Fruit fly (Drosophila melanogaster) whole organism, pupa: ENCODE results near the gene P5cr-2.

Experiments
- CG10348 ChIP-seq: fragments of 200-800 bp; sonication (Bioruptor generic); IDR thresholded peaks from 2 replicates; pipeline ENCODE4 v1.3.6; 2022; ENCODE audit warnings: missing biosample characterization, missing genetic modification characterization
- CG12605 ChIP-seq: fragments of 200-800 bp; sonication (Bioruptor generic); IDR thresholded peaks from 2 replicates; pipeline ENCODE4 v1.3.6; 2022; ENCODE audit warnings: missing biosample characterization, missing genetic modification characterization
- CG13204 ChIP-seq: fragments of 200-800 bp; sonication (Bioruptor generic); optimal IDR thresholded peaks from 2 replicates; lab custom pipeline; 2018; ENCODE audit warnings: missing biosample characterization, mild to moderate bottlenecking, missing genetic modification characterization, moderate library complexity
- CG14655 ChIP-seq: fragments of 200-800 bp; sonication (Bioruptor generic); optimal IDR thresholded peaks from 3 replicates; lab custom pipeline; 2017; ENCODE audit warnings: mild to moderate bottlenecking, missing biosample characterization, missing genetic modification reagents, missing genetic modification characterization
- CG15710 ChIP-seq: fragments of 200-800 bp; sonication (Bioruptor generic); optimal IDR thresholded peaks from 2 replicates; lab custom pipeline; 2018; ENCODE audit warnings: missing biosample characterization, mild to moderate bottlenecking, missing genetic modification characterization, moderate library complexity
- CG17806 ChIP-seq: fragments of 200-800 bp; sonication (Bioruptor generic); optimal IDR thresholded peaks from 2 replicates; lab custom pipeline; 2018; ENCODE audit warnings: missing biosample characterization, mild to moderate bottlenecking, missing genetic modification characterization, moderate library complexity
- CG32121 ChIP-seq: fragments of 200-800 bp; sonication (Bioruptor generic); IDR thresholded peaks from 2 replicates; pipeline ENCODE4 v1.3.6; 2022; ENCODE audit warnings: missing biosample characterization, missing genetic modification characterization
- CG34367 ChIP-seq: fragments of 200-800 bp; sonication (Bioruptor generic); optimal IDR thresholded peaks from 2 replicates; lab custom pipeline; 2018; ENCODE audit warnings: missing biosample characterization, mild to moderate bottlenecking, missing genetic modification characterization
- CG4496 ChIP-seq: fragments of 200-800 bp; sonication (Bioruptor generic); IDR thresholded peaks from 3 replicates; pipeline ENCODE4 v1.3.6; 2022; ENCODE audit warnings: missing biosample characterization, missing genetic modification characterization
- CG8159 ChIP-seq: fragments of 200-800 bp; sonication (Bioruptor generic); optimal IDR thresholded peaks from 3 replicates; lab custom pipeline; 2018; ENCODE audit warnings: missing biosample characterization, mild to moderate bottlenecking, missing genetic modification characterization, moderate library complexity
- CG8301 ChIP-seq: fragments of 200-800 bp; sonication (Bioruptor generic); optimal IDR thresholded peaks from 2 replicates; lab custom pipeline; 2018; ENCODE audit warnings: missing biosample characterization, mild to moderate bottlenecking, missing genetic modification characterization
- CG9948 ChIP-seq: fragments of 200-800 bp; sonication (Bioruptor generic); optimal IDR thresholded peaks from 2 replicates; lab custom pipeline; 2018; ENCODE audit warnings: missing biosample characterization, mild to moderate bottlenecking, missing genetic modification characterization, moderate library complexity
- D1 ChIP-seq: fragments of 200-800 bp; sonication (Bioruptor generic); optimal IDR thresholded peaks from 2 replicates; lab custom pipeline; 2018; ENCODE audit warnings: missing biosample characterization, mild to moderate bottlenecking, missing genetic modification characterization, moderate library complexity
- EcR ChIP-seq: fragments of 200-800 bp; sonication (Bioruptor generic); optimal IDR thresholded peaks from 3 replicates; lab custom pipeline; 2019; ENCODE audit warnings: missing biosample characterization, missing genetic modification characterization, mild to moderate bottlenecking, moderate library complexity, missing genetic modification reagents
- Ets98B ChIP-seq: fragments of 200-800 bp; sonication (Bioruptor generic); IDR thresholded peaks from 2 replicates; pipeline ENCODE4 v1.3.6; 2022; ENCODE audit warnings: missing biosample characterization, missing genetic modification characterization
- Pif1A ChIP-seq: fragments of 200-800 bp; sonication (Bioruptor generic); optimal IDR thresholded peaks from 3 replicates; lab custom pipeline; 2016; ENCODE audit warnings: missing biosample characterization, missing genetic modification characterization
- Pif1B ChIP-seq: fragments of 200-800 bp; sonication (Bioruptor generic); optimal IDR thresholded peaks from 3 replicates; lab custom pipeline; 2016; ENCODE audit warnings: missing biosample characterization, missing genetic modification characterization
- Snoo ChIP-seq: fragments of 200-800 bp; sonication (Bioruptor generic); optimal IDR thresholded peaks from 3 replicates; lab custom pipeline; 2017; ENCODE audit warnings: missing biosample characterization, mild to moderate bottlenecking, missing genetic modification characterization, inconsistent platforms
- fd96Ca ChIP-seq: fragments of 200-800 bp; sonication (Bioruptor generic); IDR thresholded peaks from 3 replicates; pipeline ENCODE4 v1.3.6; 2022; ENCODE audit warnings: missing biosample characterization, missing genetic modification characterization
- gl ChIP-seq: fragments of 200-800 bp; sonication (Bioruptor generic); optimal IDR thresholded peaks from 2 replicates; lab custom pipeline; 2018; ENCODE audit warnings: missing biosample characterization, mild to moderate bottlenecking, missing genetic modification characterization
- rn ChIP-seq: fragments of 200-800 bp; sonication (Bioruptor generic); IDR thresholded peaks from 2 replicates; pipeline ENCODE4 v1.3.6; 2022; ENCODE audit warnings: missing biosample characterization, missing genetic modification characterization

P5cr-2 gene

DNA sequence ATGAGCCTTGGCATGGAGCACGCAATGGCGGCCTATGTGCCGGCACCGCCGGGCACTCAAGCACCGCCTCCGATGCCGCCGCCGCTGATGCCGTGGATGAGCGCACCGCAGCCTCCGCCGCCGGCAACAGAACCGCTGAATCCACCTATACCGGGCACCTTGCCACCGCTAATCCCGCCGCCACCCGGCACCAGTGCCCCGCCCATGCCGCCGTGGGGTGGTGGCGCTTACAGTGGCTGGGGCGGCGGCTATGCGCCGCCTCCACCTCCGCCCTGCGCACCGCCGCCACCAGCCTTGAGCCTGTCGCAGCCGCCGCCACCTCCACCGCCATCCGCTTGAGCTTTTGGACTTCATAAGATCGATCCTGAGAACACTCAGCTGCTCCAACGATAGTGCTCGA is 10.0 kb downstream of the P5cr-2 start:
- no peak for TF ChIP-seq CG8301 (tag; lab: Kevin White, UChicago)
- TF ChIP-seq CG8159 (tag; lab: Kevin White, UChicago) = no peak
- no peak for TF ChIP-seq D1 (tag; lab: Kevin White, UChicago)
- TF ChIP-seq CG4496 (GFP tag; lab: Robert Waterston, UW) = no peak
- TF ChIP-seq CG32121 (GFP tag; lab: Robert Waterston, UW) = no peak
- no peak for TF ChIP-seq CG34367 (tag; lab: Kevin White, UChicago)
- TF ChIP-seq CG17806 (tag; lab: Kevin White, UChicago) = no peak
- TF ChIP-seq gl = no peak

DNA sequence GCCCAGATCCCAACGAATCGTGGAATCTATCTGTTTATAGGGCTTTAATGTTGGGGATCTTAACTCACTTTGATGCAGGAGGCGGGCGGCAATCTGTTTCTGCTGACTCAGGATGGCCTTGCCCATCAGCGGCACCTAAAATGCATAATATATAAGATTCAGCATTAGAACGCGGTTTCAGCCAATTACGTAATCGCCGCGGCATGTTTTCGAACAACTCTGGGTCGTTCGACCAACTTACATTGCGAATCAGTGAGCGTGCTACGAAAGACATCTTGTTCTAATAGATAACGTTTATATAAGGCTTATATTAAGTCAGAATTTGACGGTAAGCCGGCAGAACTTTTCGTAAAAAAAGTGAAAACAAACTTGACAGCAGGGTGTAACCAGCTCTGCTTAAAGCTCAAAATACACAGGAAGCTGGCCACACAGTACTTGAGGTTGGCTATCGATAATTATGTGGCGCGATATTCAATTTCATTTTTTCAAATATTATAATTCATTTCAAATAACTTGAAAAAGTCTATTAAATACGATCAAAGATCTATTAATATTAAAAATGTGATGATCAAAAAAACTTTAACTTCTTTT is 11.6 kb downstream of the P5cr-2 start, which contains the start of gene Prx3:
Gene Prx3 (minus strand): TSS at position 417 of the 591 bp plus-strand sequence.
- TF ChIP-seq CG4496 (GFP tag; lab: Robert Waterston, UW) (no peak), Pif1B (GFP tag; lab: Kevin White, UChicago) (no peak)

DNA sequence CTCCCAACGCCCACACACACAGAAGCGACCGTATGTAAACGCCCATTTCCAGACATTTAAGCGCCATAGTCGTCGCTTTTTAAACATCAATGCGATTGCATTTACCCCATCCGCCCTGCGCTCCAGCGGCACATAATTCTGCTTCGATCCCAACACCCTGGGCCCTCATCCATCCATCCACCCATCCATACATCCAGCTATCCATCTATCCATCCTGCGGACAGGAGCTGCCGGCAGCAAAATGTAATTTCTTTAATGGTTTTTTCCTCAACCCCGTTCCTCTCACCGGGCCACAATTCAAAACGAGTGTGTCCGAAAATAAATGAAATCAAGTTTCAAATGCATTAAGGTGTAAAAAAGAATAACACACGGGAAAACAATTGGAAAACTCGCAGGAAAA is 15.4 kb downstream of the P5cr-2 start:
- TF ChIP-seq CG34367 (tag; lab: Kevin White, UChicago) (no peak), CG32121 (GFP tag; lab: Robert Waterston, UW) (no peak), Pif1A (GFP tag; lab: Kevin White, UChicago) (no peak), CG17806 (tag; lab: Kevin White, UChicago) (no peak), D1 (tag; lab: Kevin White, UChicago) (no peak), CG10348 (GFP tag; lab: Robert Waterston, UW) (no peak), gl (no peak), Snoo (no peak), Pif1B (GFP tag; lab: Kevin White, UChicago) (no peak), CG8159 (tag; lab: Kevin White, UChicago) (no peak), CG14655 (GFP tag; lab: Kevin White, UChicago) (no peak), EcR (GFP tag; lab: Kevin White, UChicago) (no peak), fd96Ca (GFP tag; lab: Robert Waterston, UW) (no peak)

DNA sequence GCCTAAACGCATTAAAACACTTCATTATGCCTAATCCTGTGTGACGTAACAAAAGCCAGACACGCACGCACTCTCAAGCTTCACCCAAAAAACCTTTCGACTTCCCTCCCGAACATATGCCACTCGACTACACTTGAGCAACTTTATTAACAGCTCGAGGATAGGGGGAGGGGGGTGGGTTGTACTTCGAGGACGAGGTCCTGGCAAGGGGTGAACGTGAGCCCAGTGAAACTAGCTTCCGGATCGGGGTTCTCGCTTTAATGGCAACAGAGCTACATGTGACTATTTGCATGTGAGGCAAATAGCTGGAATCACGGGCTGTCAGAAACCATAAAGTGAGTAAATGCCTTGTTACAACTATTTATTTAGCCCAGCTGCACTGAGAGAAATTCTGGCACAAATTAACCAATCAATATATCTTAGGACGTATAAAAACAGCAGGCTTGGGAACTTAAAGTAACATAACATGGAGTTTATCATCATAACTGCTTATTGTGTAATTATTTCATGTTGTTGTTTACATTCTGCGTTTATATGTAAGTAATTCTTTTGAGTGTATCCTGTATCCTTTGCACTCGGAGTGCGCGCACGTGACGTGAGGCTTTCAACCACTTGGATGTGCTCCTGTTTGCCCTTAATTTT is 16.3 kb downstream of the P5cr-2 start:
- no peak for TF ChIP-seq gl
- TF ChIP-seq fd96Ca (GFP tag; lab: Robert Waterston, UW) = no peak
- no peak for TF ChIP-seq Ets98B (GFP tag; lab: Robert Waterston, UW)
- no peak for TF ChIP-seq EcR (GFP tag; lab: Kevin White, UChicago)
- TF ChIP-seq CG15710 = no peak
- no peak for TF ChIP-seq CG13204 (GFP tag; lab: Kevin White, UChicago)
- no peak for TF ChIP-seq Pif1B (GFP tag; lab: Kevin White, UChicago)
- TF ChIP-seq Snoo = no peak
- no peak for TF ChIP-seq CG32121 (GFP tag; lab: Robert Waterston, UW)
- TF ChIP-seq CG14655 (GFP tag; lab: Kevin White, UChicago) = no peak

DNA sequence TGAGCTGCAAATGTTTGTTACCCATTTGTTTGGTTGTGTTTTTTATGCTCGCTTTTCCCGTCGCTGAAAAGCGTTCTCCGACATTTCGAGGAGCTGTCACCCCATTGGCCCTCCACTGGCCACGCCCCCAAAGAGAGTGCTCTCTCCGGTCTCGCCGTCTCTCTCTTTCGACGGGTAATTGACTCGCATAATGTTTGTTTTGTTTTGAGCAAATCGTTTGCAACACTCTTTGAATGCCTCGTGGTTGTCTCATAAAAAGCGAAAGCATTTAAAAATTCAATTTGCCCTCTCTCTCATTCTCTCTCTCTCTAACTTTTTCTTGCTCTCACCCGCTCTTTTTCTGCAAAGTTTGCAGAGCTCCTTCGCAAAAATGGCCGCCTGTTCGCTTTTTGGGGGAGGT is 22.9 kb downstream of the P5cr-2 start:
- TF ChIP-seq fd96Ca (GFP tag; lab: Robert Waterston, UW) = 0 out of 3 replicates have a peak, but pooled peaks have one; percentile 20
- no peak for TF ChIP-seq CG32121 (GFP tag; lab: Robert Waterston, UW)
- no peak for TF ChIP-seq rn (GFP tag; lab: Robert Waterston, UW)

DNA sequence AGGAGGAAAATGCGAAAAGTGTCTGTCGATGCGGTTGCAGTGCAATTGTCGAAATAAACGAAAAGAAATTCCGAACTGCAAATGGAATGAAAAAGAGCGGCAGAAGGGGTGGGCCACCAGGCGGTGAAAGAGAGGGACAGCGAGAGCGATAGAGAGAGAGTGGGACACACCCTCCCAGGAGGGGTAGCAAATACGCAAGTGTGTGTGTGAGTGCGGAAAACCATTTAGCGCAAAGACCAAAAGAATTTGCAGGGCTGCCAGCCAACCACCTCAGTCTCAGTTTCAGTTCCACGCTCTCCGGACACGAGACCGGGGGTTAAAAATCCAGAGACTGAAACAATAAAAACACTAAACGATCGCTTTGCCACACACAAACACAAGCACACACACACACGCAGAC is 24.0 kb downstream of the P5cr-2 start, which contains the start of gene Hmx:
Gene Hmx (plus strand): TSS at position 301 of the 400 bp plus-strand sequence.
- TF ChIP-seq CG10348 (GFP tag; lab: Robert Waterston, UW) (no peak), Pif1B (GFP tag; lab: Kevin White, UChicago) (no peak), Snoo (no peak), CG17806 (tag; lab: Kevin White, UChicago) (no peak), CG32121 (GFP tag; lab: Robert Waterston, UW) (no peak), CG12605 (GFP tag; lab: Robert Waterston, UW) (no peak), CG34367 (tag; lab: Kevin White, UChicago) (no peak), CG9948 (tag; lab: Kevin White, UChicago) (no peak), D1 (tag; lab: Kevin White, UChicago) (no peak), CG8301 (tag; lab: Kevin White, UChicago) (no peak), EcR (GFP tag; lab: Kevin White, UChicago) (no peak)

DNA sequence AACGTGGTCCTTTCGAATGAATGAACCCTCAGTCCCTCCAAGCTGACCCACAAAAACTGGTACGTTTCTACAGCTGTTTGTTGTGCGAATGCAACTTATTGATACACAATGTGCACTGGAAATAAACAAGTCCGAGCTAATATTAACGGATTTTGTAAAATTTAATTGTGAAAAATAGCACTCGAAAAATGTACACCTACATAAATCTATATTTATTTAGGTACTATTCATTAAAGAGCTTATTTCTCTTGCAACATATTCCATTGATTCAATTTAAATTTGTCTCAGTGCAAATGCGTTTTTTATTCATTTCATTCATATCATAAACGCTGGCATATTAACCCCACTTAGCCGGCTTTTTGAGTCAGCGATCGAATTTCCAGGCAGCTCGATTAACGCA is 26.6 kb downstream of the P5cr-2 start:
- TF ChIP-seq CG10348 (GFP tag; lab: Robert Waterston, UW) (no peak), EcR (GFP tag; lab: Kevin White, UChicago) (no peak), CG8159 (tag; lab: Kevin White, UChicago) (peak; percentile 37)
